Fruit fly (Drosophila melanogaster) whole organism, embryonic: ENCODE results near the gene mRpL13.

Source experiments
- Antp ChIP-seq: fragments of 200-800 bp; sonication (Bioruptor generic); optimal IDR thresholded peaks from 3 replicates; lab custom pipeline; 2016; ENCODE audit warnings: missing biosample characterization, missing genetic modification characterization
- C15 ChIP-seq: fragments of 200-800 bp; sonication (Bioruptor generic); IDR thresholded peaks from 3 replicates; pipeline ENCODE4 v1.3.6; 2022; ENCODE audit warnings: missing biosample characterization, missing genetic modification characterization
- CG10267 ChIP-seq: fragments of 200-800 bp; sonication (Bioruptor generic); optimal IDR thresholded peaks from 2 replicates; lab custom pipeline; 2018; ENCODE audit warnings: missing biosample characterization, mild to moderate bottlenecking, missing genetic modification characterization, moderate library complexity
- CG11456 ChIP-seq: fragments of 200-800 bp; sonication (Bioruptor generic); IDR thresholded peaks from 3 replicates; pipeline ENCODE4 v1.3.6; 2022; ENCODE audit warnings: missing biosample characterization, missing genetic modification characterization
- CG11723 ChIP-seq: fragments of 200-800 bp; sonication (Bioruptor generic); optimal IDR thresholded peaks from 2 replicates; lab custom pipeline; 2017; ENCODE audit warnings: missing biosample characterization, mild to moderate bottlenecking, missing genetic modification characterization
- CG12744 ChIP-seq: fragments of 200-800 bp; sonication (Bioruptor generic); optimal IDR thresholded peaks from 2 replicates; lab custom pipeline; 2016; ENCODE audit warnings: missing biosample characterization, missing genetic modification characterization
- CG13287 ChIP-seq: fragments of 200-800 bp; sonication (Bioruptor generic); IDR thresholded peaks from 2 replicates; pipeline ENCODE4 v1.3.6; 2022; ENCODE audit warnings: missing biosample characterization, missing genetic modification characterization; ENCODE audit not compliant: partially characterized antibody
- CG14710 ChIP-seq: fragments of 200-800 bp; sonication (Bioruptor generic); optimal IDR thresholded peaks from 3 replicates; lab custom pipeline; 2019; ENCODE audit warnings: missing biosample characterization, mild to moderate bottlenecking, missing genetic modification characterization, moderate library complexity
- CG15073 ChIP-seq: fragments of 200-800 bp; sonication (Bioruptor generic); optimal IDR thresholded peaks from 2 replicates; lab custom pipeline; 2016; ENCODE audit warnings: missing biosample characterization, missing genetic modification characterization
- CG15269 ChIP-seq: fragments of 200-800 bp; sonication (Bioruptor generic); optimal IDR thresholded peaks from 2 replicates; lab custom pipeline; 2018; ENCODE audit warnings: missing biosample characterization, mild to moderate bottlenecking, missing genetic modification characterization, moderate library complexity
- CG17361 ChIP-seq: fragments of 200-800 bp; sonication (Bioruptor generic); IDR thresholded peaks from 3 replicates; pipeline ENCODE4 v1.3.6; 2022; ENCODE audit warnings: missing biosample characterization, missing genetic modification characterization
- CG17568 ChIP-seq: fragments of 200-800 bp; sonication (Bioruptor generic); optimal IDR thresholded peaks from 2 replicates; lab custom pipeline; 2018; ENCODE audit warnings: missing biosample characterization, mild to moderate bottlenecking, missing genetic modification characterization, moderate library complexity
- CG18619 ChIP-seq: fragments of 200-800 bp; sonication (Bioruptor generic); optimal IDR thresholded peaks from 3 replicates; lab custom pipeline; 2017; ENCODE audit warnings: missing biosample characterization, mild to moderate bottlenecking, missing genetic modification characterization
- CG18764 ChIP-seq: fragments of 200-800 bp; sonication (Bioruptor generic); optimal IDR thresholded peaks from 3 replicates; lab custom pipeline; 2016; ENCODE audit warnings: missing biosample characterization, missing genetic modification characterization
- CG2875 ChIP-seq: fragments of 200-800 bp; sonication (Bioruptor generic); optimal IDR thresholded peaks from 2 replicates; lab custom pipeline; 2017; ENCODE audit warnings: missing biosample characterization, mild to moderate bottlenecking, missing genetic modification characterization, missing genetic modification reagents
- CG2889 ChIP-seq: fragments of 200-800 bp; sonication (Bioruptor generic); IDR thresholded peaks from 3 replicates; pipeline ENCODE4 v1.3.6; 2022; ENCODE audit warnings: missing biosample characterization, missing genetic modification characterization
- CG30403 ChIP-seq: fragments of 200-800 bp; sonication (Bioruptor generic); optimal IDR thresholded peaks from 3 replicates; lab custom pipeline; 2016; ENCODE audit warnings: missing biosample characterization, missing genetic modification characterization
- CG31441 ChIP-seq: fragments of 200-800 bp; sonication (Bioruptor generic); IDR thresholded peaks from 2 replicates; pipeline ENCODE4 v1.3.6; 2022; ENCODE audit warnings: missing biosample characterization, missing genetic modification characterization
- CG3281 ChIP-seq: fragments of 200-800 bp; sonication (Bioruptor generic); optimal IDR thresholded peaks from 3 replicates; lab custom pipeline; 2017; ENCODE audit warnings: missing biosample characterization, mild to moderate bottlenecking, missing genetic modification characterization
- CG3995 ChIP-seq: fragments of 200-800 bp; sonication (Bioruptor generic); optimal IDR thresholded peaks from 3 replicates; lab custom pipeline; 2016; ENCODE audit warnings: missing biosample characterization, missing genetic modification characterization
- CG6175 ChIP-seq: fragments of 200-800 bp; sonication (Bioruptor generic); IDR thresholded peaks from 3 replicates; pipeline ENCODE4 v1.3.6; 2022; ENCODE audit warnings: missing biosample characterization, missing genetic modification characterization
- CG6272 ChIP-seq: fragments of 200-800 bp; sonication (Bioruptor generic); IDR thresholded peaks from 2 replicates; pipeline ENCODE4 v1.3.6; 2022; ENCODE audit warnings: missing biosample characterization, missing genetic modification characterization
- CG7745 ChIP-seq: fragments of 200-800 bp; sonication (Bioruptor generic); optimal IDR thresholded peaks from 2 replicates; lab custom pipeline; 2018; ENCODE audit warnings: missing biosample characterization, mild to moderate bottlenecking, missing genetic modification characterization, moderate library complexity
- CG7786 ChIP-seq: fragments of 200-800 bp; sonication (Bioruptor generic); optimal IDR thresholded peaks from 2 replicates; lab custom pipeline; 2016; ENCODE audit warnings: missing biosample characterization, missing genetic modification characterization
- CG8281 ChIP-seq: fragments of 200-800 bp; sonication (Bioruptor generic); optimal IDR thresholded peaks from 2 replicates; lab custom pipeline; 2018; ENCODE audit warnings: missing biosample characterization, mild to moderate bottlenecking, missing genetic modification characterization, moderate library complexity
- CG8478 ChIP-seq: fragments of >200 bp; optimal IDR thresholded peaks from 2 replicates; lab custom pipeline; 2018
- Dp ChIP-seq: fragments of 200-800 bp; sonication (Bioruptor generic); optimal IDR thresholded peaks from 2 replicates; lab custom pipeline; 2018; ENCODE audit warnings: missing biosample characterization, mild to moderate bottlenecking, missing genetic modification characterization, moderate library complexity
- Drgx ChIP-seq: fragments of 200-800 bp; sonication (Bioruptor generic); IDR thresholded peaks from 2 replicates; pipeline ENCODE4 v1.3.6; 2022; ENCODE audit warnings: missing biosample characterization, missing genetic modification characterization
- Ets97D ChIP-seq: fragments of 200-800 bp; sonication (Bioruptor generic); optimal IDR thresholded peaks from 3 replicates; lab custom pipeline; 2016; ENCODE audit warnings: missing biosample characterization, missing genetic modification characterization
- Hmr ChIP-seq: fragments of 200-800 bp; sonication (Bioruptor generic); optimal IDR thresholded peaks from 3 replicates; lab custom pipeline; 2017; ENCODE audit warnings: mild to moderate bottlenecking, missing biosample characterization, missing genetic modification reagents, missing genetic modification characterization
- Rx ChIP-seq: fragments of 200-800 bp; sonication (Bioruptor generic); IDR thresholded peaks from 2 replicates; pipeline ENCODE4 v1.3.6; 2022; ENCODE audit warnings: missing biosample characterization, missing genetic modification characterization
- Ssrp ChIP-seq: fragments of 200-800 bp; sonication (Bioruptor generic); optimal IDR thresholded peaks from 2 replicates; lab custom pipeline; 2018; ENCODE audit warnings: missing biosample characterization, mild to moderate bottlenecking, missing genetic modification characterization, moderate library complexity
- Taf1 ChIP-seq: fragments of 200-800 bp; sonication (Bioruptor generic); IDR thresholded peaks from 2 replicates; pipeline ENCODE4 v1.3.6; 2022; ENCODE audit warnings: missing biosample characterization, missing genetic modification characterization
- Xbp1 ChIP-seq: fragments of 200-800 bp; sonication (Bioruptor generic); optimal IDR thresholded peaks from 3 replicates; lab custom pipeline; 2016; ENCODE audit warnings: missing biosample characterization, mild to moderate bottlenecking, missing genetic modification characterization
- Xrp1 ChIP-seq: fragments of 200-800 bp; sonication (Bioruptor generic); IDR thresholded peaks from 2 replicates; pipeline ENCODE4 v1.3.6; 2022; ENCODE audit warnings: missing biosample characterization, missing genetic modification characterization
- aop ChIP-seq: fragments of 200-800 bp; sonication (Bioruptor generic); IDR thresholded peaks from 2 replicates; pipeline ENCODE4 v1.3.6; 2022; ENCODE audit warnings: missing biosample characterization, missing genetic modification characterization
- bbx ChIP-seq: fragments of 200-800 bp; sonication (Bioruptor generic); IDR thresholded peaks from 2 replicates; pipeline ENCODE4 v1.3.6; 2022; ENCODE audit warnings: missing biosample characterization, missing genetic modification characterization; ENCODE audit not compliant: partially characterized antibody
- bowl ChIP-seq: fragments of 200-800 bp; sonication (Bioruptor generic); IDR thresholded peaks from 2 replicates; pipeline ENCODE4 v1.3.6; 2022; ENCODE audit warnings: missing biosample characterization, missing genetic modification characterization
- cas ChIP-seq: fragments of 200-800 bp; sonication (Bioruptor generic); IDR thresholded peaks from 2 replicates; pipeline ENCODE4 v1.3.6; 2022; ENCODE audit warnings: missing biosample characterization, missing genetic modification characterization
- dan ChIP-seq: fragments of 200-800 bp; sonication (Bioruptor generic); IDR thresholded peaks from 2 replicates; pipeline ENCODE4 v1.3.6; 2022; ENCODE audit warnings: missing biosample characterization, missing genetic modification characterization
- dimm ChIP-seq: fragments of 200-800 bp; sonication (Bioruptor generic); IDR thresholded peaks from 2 replicates; pipeline ENCODE4 v1.3.6; 2022; ENCODE audit warnings: missing biosample characterization, missing genetic modification characterization
- gce ChIP-seq: fragments of 200-800 bp; sonication (Bioruptor generic); IDR thresholded peaks from 3 replicates; pipeline ENCODE4 v1.3.6; 2022; ENCODE audit warnings: missing biosample characterization, missing genetic modification characterization
- gsb-n ChIP-seq: fragments of 200-800 bp; sonication (Bioruptor generic); optimal IDR thresholded peaks from 3 replicates; lab custom pipeline; 2018; ENCODE audit warnings: missing biosample characterization, mild to moderate bottlenecking, missing genetic modification characterization
- jing ChIP-seq: fragments of 200-800 bp; sonication (Bioruptor generic); optimal IDR thresholded peaks from 2 replicates; lab custom pipeline; 2018; ENCODE audit warnings: missing biosample characterization, mild to moderate bottlenecking, missing genetic modification characterization
- nom ChIP-seq: fragments of 200-800 bp; sonication (Bioruptor generic); optimal IDR thresholded peaks from 2 replicates; lab custom pipeline; 2017; ENCODE audit warnings: missing biosample characterization, missing genetic modification characterization, mild to moderate bottlenecking, moderate library complexity, missing genetic modification reagents
- run ChIP-seq: fragments of 200-800 bp; sonication (Bioruptor generic); optimal IDR thresholded peaks from 3 replicates; lab custom pipeline; 2018; ENCODE audit warnings: missing biosample characterization, mild to moderate bottlenecking, missing genetic modification characterization
- tll ChIP-seq, 2 experiments: fragments of 200-800 bp in 1 of 2; fragments of >200 bp in 1 of 2; sonication (Bioruptor generic) in 1 of 2; optimal IDR thresholded peaks; 2 replicates each; lab custom pipeline; 2017 to 2019; ENCODE audit warnings: missing biosample characterization in 2 of 2, missing genetic modification characterization in 2 of 2, mild to moderate bottlenecking in 1 of 2, moderate library complexity in 1 of 2
- tx ChIP-seq: fragments of 200-800 bp; sonication (Bioruptor generic); optimal IDR thresholded peaks from 2 replicates; lab custom pipeline; 2016; ENCODE audit warnings: missing biosample characterization, missing genetic modification characterization
- unpg ChIP-seq: fragments of 200-800 bp; sonication (Bioruptor generic); optimal IDR thresholded peaks from 3 replicates; lab custom pipeline; 2018; ENCODE audit warnings: missing biosample characterization, mild to moderate bottlenecking, missing genetic modification characterization, moderate library complexity

The mRpL13 gene

dm6 chr2L:18839143-18839872, 19.7 kb downstream of the mRpL13 start, which contains the start of gene CG10600 (continued):
- peak; percentile 40 for TF ChIP-seq CG2875 (GFP tag; lab: Kevin White, UChicago)
- peak; percentile 93 for TF ChIP-seq Antp (GFP tag; lab: Kevin White, UChicago)
- TF ChIP-seq CG14710 (tag; lab: Kevin White, UChicago), result peak; percentile 94
- peak; percentile 59 for TF ChIP-seq gsb-n (tag; lab: Kevin White, UChicago)
- peak; percentile 41 for TF ChIP-seq run
- TF ChIP-seq CG15073 (GFP tag; lab: Kevin White, UChicago), result no peak
- no peak for TF ChIP-seq CG17568 (GFP tag; lab: Kevin White, UChicago)
- peak; percentile 13 for TF ChIP-seq jing (GFP tag; lab: Kevin White, UChicago)
- TF ChIP-seq Taf1 (GFP tag; lab: Robert Waterston, UW), result peak; percentile 52
- peak; percentile 54; the same call in 1 of the 2 replicates for TF ChIP-seq cas (GFP tag; lab: Robert Waterston, UW)
- TF ChIP-seq Rx (GFP tag; lab: Robert Waterston, UW), result peak; percentile 60
- peak; percentile 88 for TF ChIP-seq CG7786
- TF ChIP-seq Xbp1 (GFP tag; lab: Kevin White, UChicago), result peak; percentile 89
- no peak; the same call in 1 of the 2 replicates for TF ChIP-seq CG31441 (GFP tag; lab: Robert Waterston, UW)
- no peak for TF ChIP-seq CG8281 (tag; lab: Kevin White, UChicago)
- TF ChIP-seq unpg, result peak; percentile 65
- TF ChIP-seq CG6175 (GFP tag; lab: Robert Waterston, UW), result peak; percentile 51; the same call in 1 of the 3 replicates
- peak; percentile 30; the same call in 1 of the 2 replicates for TF ChIP-seq CG6272 (GFP tag; lab: Robert Waterston, UW)
- peak; percentile 81 for TF ChIP-seq CG18764
- peak; percentile 93 for TF ChIP-seq bbx
- TF ChIP-seq CG3995 (GFP tag; lab: Kevin White, UChicago), result peak; percentile 94
- no peak for TF ChIP-seq tll (GFP tag; optimal IDR thresholded peaks at IDR 0.05; lab: Kevin White, UChicago)
- peak; percentile 39; the same call in 1 of the 3 replicates for TF ChIP-seq CG2889 (GFP tag; lab: Robert Waterston, UW)
- TF ChIP-seq Dp (GFP tag; lab: Kevin White, UChicago), result peak; percentile 100
- TF ChIP-seq CG11456, result peak; percentile 92
- TF ChIP-seq CG15269 (tag; lab: Kevin White, UChicago), result no peak
- no peak for TF ChIP-seq dan (GFP tag; lab: Robert Waterston, UW)
- peak; percentile 67 for TF ChIP-seq Xrp1 (GFP tag; lab: Robert Waterston, UW)
- TF ChIP-seq CG10267, result peak; percentile 98
- TF ChIP-seq gce (GFP tag; lab: Robert Waterston, UW), result peak; percentile 56; the same call in 1 of the 3 replicates
- peak; percentile 84 for TF ChIP-seq tx (GFP tag; lab: Kevin White, UChicago)
- peak; percentile 87 for TF ChIP-seq CG8478 (lab: Kevin White, UChicago)
- TF ChIP-seq CG13287 (GFP tag; lab: Robert Waterston, UW), result peak; percentile 90
- peak; percentile 69 for TF ChIP-seq CG17361 (GFP tag; lab: Robert Waterston, UW)
- no peak for TF ChIP-seq bowl (GFP tag; lab: Robert Waterston, UW)
- TF ChIP-seq dimm (GFP tag; lab: Robert Waterston, UW), result no peak
- no peak for TF ChIP-seq aop
- peak; percentile 86 for TF ChIP-seq CG30403 (GFP tag; lab: Kevin White, UChicago)
- TF ChIP-seq C15 (GFP tag; lab: Robert Waterston, UW), result no peak
- TF ChIP-seq Ssrp (tag; lab: Kevin White, UChicago), result peak; percentile 10
- TF ChIP-seq CG3281 (GFP tag; lab: Kevin White, UChicago), result peak; percentile 66
- TF ChIP-seq Ets97D (GFP tag; lab: Kevin White, UChicago), result peak; percentile 94
- TF ChIP-seq Drgx, result no peak
- no peak for TF ChIP-seq CG7745 (tag; lab: Kevin White, UChicago)
- peak; percentile 73 for TF ChIP-seq CG11723
- TF ChIP-seq CG18619 (GFP tag; lab: Kevin White, UChicago), result peak; percentile 46
- TF ChIP-seq Hmr (GFP tag; lab: Kevin White, UChicago), result peak; percentile 93
- TF ChIP-seq nom (GFP tag; lab: Kevin White, UChicago), result peak; percentile 54
- TF ChIP-seq CG12744 (GFP tag; lab: Kevin White, UChicago), result peak; percentile 89
